Worm (Caenorhabditis elegans): ENCODE data around the gene ZK688.11.

The ZK688.11 gene

DNA sequence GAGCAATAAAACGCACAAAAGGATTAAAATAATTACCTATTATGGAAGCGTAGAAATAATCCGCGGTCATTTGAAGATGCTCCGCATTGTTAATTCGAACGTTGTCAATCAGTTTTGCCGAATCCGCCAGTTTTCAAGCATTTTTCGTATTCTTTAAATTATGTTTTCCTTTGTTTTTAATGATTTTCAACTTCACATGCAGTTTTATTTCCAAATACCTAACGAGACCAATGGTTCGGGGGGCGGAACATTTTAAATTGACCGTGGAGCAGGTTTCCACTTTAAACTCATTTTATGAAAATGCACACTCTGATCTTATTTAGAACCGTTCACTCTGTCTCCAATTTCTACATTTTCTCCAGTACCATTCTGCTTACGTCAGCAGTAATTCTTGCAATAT lies 10.0 kb upstream of the ZK688.11 start, which contains the start of gene ZK688.4:
TSS of gene ZK688.4 (plus strand) at position 301 of the 400 bp plus-strand sequence.
- TF ChIP-seq ceh-9 (tag; optimal IDR thresholded peaks at IDR 0.05), result no peak
- no peak for TF ChIP-seq K09A11.1 (tag; optimal IDR thresholded peaks at IDR 0.05; ENCODE audit: insufficient read depth)
- no peak for TF ChIP-seq hlh-13 (GFP tag; optimal IDR thresholded peaks at IDR 0.05)
- no peak for TF ChIP-seq pat-9 (tag; optimal IDR thresholded peaks at IDR 0.05)
- TF ChIP-seq ceh-24 (tag; optimal IDR thresholded peaks at IDR 0.05), result no peak
- no peak for TF ChIP-seq nhr-11 (tag; optimal IDR thresholded peaks at IDR 0.05)
- TF ChIP-seq ceh-45 (GFP tag; IDR thresholded peaks at IDR 0.05), result no peak
- TF ChIP-seq fkh-10 (GFP tag; optimal IDR thresholded peaks at IDR 0.05), result no peak
- no peak for TF ChIP-seq madf-2 (tag; optimal IDR thresholded peaks at IDR 0.05)
- TF ChIP-seq sox-2 (GFP tag; IDR thresholded peaks at IDR 0.05), result no peak
- TF ChIP-seq ceh-22 (tag; optimal IDR thresholded peaks at IDR 0.05), result no peak
- no peak for TF ChIP-seq sdc-2 (tag; optimal IDR thresholded peaks at IDR 0.05)
- no peak for TF ChIP-seq hlh-15 (tag; optimal IDR thresholded peaks at IDR 0.05)
- no peak for TF ChIP-seq ceh-19 (GFP tag; optimal IDR thresholded peaks at IDR 0.05)
- no peak for TF ChIP-seq ahr-1 (tag; optimal IDR thresholded peaks at IDR 0.05)

DNA sequence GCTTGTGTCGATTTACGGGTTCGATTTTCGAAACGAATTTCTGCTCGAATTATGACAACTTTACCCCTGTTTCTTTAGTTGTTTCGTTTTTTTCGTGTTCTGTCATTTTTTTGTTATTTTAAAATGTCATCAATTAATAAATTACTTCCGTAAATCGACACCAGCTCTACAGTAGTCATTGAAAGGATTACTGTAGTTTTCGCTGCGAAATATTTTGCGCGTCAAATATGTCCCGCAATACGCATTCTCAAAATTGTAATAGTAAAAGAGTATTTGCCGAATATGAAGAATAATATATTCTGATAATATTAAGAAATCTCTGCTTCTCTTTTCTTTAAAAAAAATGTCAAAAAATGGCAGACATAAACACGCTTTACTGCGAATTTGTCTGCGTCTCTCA lies 8.5 kb upstream of the ZK688.11 start:
- TF ChIP-seq sox-4 (tag; optimal IDR thresholded peaks at IDR 0.05) (no peak), ceh-34 (tag; optimal IDR thresholded peaks at IDR 0.05) (no peak), ahr-1 (tag; optimal IDR thresholded peaks at IDR 0.05) (no peak), lin-11 (tag; optimal IDR thresholded peaks at IDR 0.05) (no peak), ttx-3 (tag; optimal IDR thresholded peaks at IDR 0.05) (no peak), pha-2 (tag; optimal IDR thresholded peaks at IDR 0.05) (no peak), F13H6.1 (tag; optimal IDR thresholded peaks at IDR 0.05) (no peak), unc-55 (GFP tag; optimal IDR thresholded peaks at IDR 0.05) (no peak), tbx-7 (tag; optimal IDR thresholded peaks at IDR 0.05) (no peak)

DNA sequence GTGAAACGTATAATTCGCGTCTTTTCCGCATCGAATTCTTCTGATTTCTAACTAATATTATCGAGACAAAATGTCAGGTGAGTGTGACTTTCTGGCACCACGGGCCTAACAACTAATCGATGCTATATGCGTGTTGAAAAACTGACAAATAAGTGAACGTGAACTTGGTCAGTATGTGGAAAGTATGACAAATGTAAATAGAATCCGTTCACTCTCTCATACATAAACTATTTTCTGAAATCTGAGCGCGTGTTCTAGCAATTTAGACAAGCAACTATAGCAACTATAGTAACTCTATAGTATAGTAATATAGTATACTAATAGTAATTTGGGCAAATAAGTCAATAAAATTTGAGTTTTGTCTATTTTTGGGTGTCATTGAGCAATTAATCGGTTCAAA lies 7.6 kb upstream of the ZK688.11 start:
- TF ChIP-seq ceh-22 (tag; optimal IDR thresholded peaks at IDR 0.05) (no peak), sox-4 (tag; optimal IDR thresholded peaks at IDR 0.05) (no peak), F13H6.1 (tag; optimal IDR thresholded peaks at IDR 0.05) (no peak), K02D7.2 (tag; optimal IDR thresholded peaks at IDR 0.05) (no peak), ceh-14 (tag; optimal IDR thresholded peaks at IDR 0.05) (no peak), sox-2 (GFP tag; IDR thresholded peaks at IDR 0.05) (no peak), hlh-30 (tag; optimal IDR thresholded peaks at IDR 0.05; ENCODE audit: insufficient read depth) (no peak), che-1 (tag; optimal IDR thresholded peaks at IDR 0.05) (no peak), gmeb-2 (tag; optimal IDR thresholded peaks at IDR 0.05) (no peak), ceh-34 (tag; optimal IDR thresholded peaks at IDR 0.05) (no peak), elt-2 (tag; optimal IDR thresholded peaks at IDR 0.05) (no peak), ama-1 (optimal IDR thresholded peaks at IDR 0.05) (no peak), ztf-16 (tag; optimal IDR thresholded peaks at IDR 0.05) (no peak), C38D4.7 (GFP tag; optimal IDR thresholded peaks at IDR 0.05) (no peak), odd-2 (tag; optimal IDR thresholded peaks at IDR 0.05) (no peak)

DNA sequence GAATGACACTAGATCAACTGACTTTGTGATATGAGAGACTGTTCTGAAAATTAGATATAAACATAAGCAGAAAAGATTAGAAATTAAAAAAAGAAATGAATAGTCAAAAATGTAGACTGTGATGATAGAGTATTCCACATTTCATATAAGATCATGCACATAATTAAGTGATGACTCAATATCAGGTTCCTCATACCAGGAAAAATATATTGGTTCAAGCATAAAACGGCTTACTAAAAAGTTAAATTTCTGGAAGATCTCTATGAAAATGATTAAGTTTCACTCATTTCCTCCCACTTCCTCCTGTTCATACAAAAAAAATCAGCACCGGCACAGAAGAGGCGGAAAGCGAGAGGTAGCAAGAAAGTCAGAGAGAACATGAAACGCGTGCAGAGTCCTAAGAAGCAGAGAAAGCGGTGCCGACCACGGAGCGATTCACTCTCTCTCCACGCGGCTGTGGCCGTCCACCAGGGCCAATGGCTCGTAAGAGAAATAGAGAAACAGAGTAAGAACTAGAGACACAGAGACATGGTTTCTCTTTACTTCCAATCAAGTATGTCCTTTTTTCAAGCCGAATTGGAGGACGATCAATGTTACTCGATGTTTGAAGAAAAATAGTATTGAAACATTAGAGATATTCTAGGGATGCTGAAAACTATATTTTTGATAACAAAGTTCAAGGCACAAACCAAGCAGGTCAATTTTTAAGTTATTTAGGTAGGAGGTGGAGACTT lies 7.0 kb upstream of the ZK688.11 start, which contains the start of the genes ZK688.5 and fahd-1:
TSS of gene ZK688.5 (minus strand) at position 51 of the 734 bp plus-strand sequence.
TSS of gene fahd-1 (plus strand) at position 684 of the 734 bp plus-strand sequence.
- TF ChIP-seq madf-2 (tag; optimal IDR thresholded peaks at IDR 0.05), result no peak
- TF ChIP-seq T23F11.4 (GFP tag; optimal IDR thresholded peaks at IDR 0.05), result no peak
- TF ChIP-seq hlh-8 (tag; optimal IDR thresholded peaks at IDR 0.05), result no peak
- TF ChIP-seq syd-9 (tag; optimal IDR thresholded peaks at IDR 0.05), result peak; percentile 16
- peak; percentile 57 for TF ChIP-seq ref-2 (tag; optimal IDR thresholded peaks at IDR 0.05)
- peak; percentile 66 for TF ChIP-seq unc-55 (GFP tag; optimal IDR thresholded peaks at IDR 0.05)
- TF ChIP-seq nhr-232 (tag; optimal IDR thresholded peaks at IDR 0.05), result no peak
- TF ChIP-seq eyg-1 (tag; optimal IDR thresholded peaks at IDR 0.05), result no peak
- TF ChIP-seq pha-2 (tag; optimal IDR thresholded peaks at IDR 0.05), result no peak
- no peak for TF ChIP-seq ceh-22 (tag; optimal IDR thresholded peaks at IDR 0.05)
- no peak for TF ChIP-seq odd-2 (tag; optimal IDR thresholded peaks at IDR 0.05)
- no peak for TF ChIP-seq tbx-7 (tag; optimal IDR thresholded peaks at IDR 0.05)
- no peak for TF ChIP-seq pax-1 (tag; optimal IDR thresholded peaks at IDR 0.05)
- no peak for TF ChIP-seq ama-1 (optimal IDR thresholded peaks at IDR 0.05)
- TF ChIP-seq ets-4 (tag; optimal IDR thresholded peaks at IDR 0.05), result peak; percentile 21
- peak; percentile 36 for TF ChIP-seq ceh-14 (tag; optimal IDR thresholded peaks at IDR 0.05)
- TF ChIP-seq nhr-11 (tag; optimal IDR thresholded peaks at IDR 0.05), result no peak
- no peak for TF ChIP-seq hlh-13 (GFP tag; optimal IDR thresholded peaks at IDR 0.05)
- TF ChIP-seq lim-6 (tag; optimal IDR thresholded peaks at IDR 0.05), result no peak
- peak; percentile 61 for TF ChIP-seq hlh-30 (tag; optimal IDR thresholded peaks at IDR 0.05; ENCODE audit: insufficient read depth)
- TF ChIP-seq sox-4 (tag; optimal IDR thresholded peaks at IDR 0.05), result no peak
- peak; percentile 91 for TF ChIP-seq nfya-1 (tag; optimal IDR thresholded peaks at IDR 0.05)
- no peak for TF ChIP-seq C38D4.7 (GFP tag; optimal IDR thresholded peaks at IDR 0.05)
- no peak for TF ChIP-seq ttx-3 (tag; optimal IDR thresholded peaks at IDR 0.05)
- no peak for TF ChIP-seq mec-3 (tag; optimal IDR thresholded peaks at IDR 0.05; ENCODE audit: borderline replicate concordance)
- TF ChIP-seq K02D7.2 (tag; optimal IDR thresholded peaks at IDR 0.05), result no peak
- TF ChIP-seq sox-2 (GFP tag; IDR thresholded peaks at IDR 0.05), result no peak
